Worm (Caenorhabditis elegans) whole organism, L3 larva: Measurements from ENCODE around the gene phf-33.

Experiments
- mml-1 ChIP-seq: fragments of 150-350 bp; sonication (generic microtip); optimal IDR thresholded peaks from 3 replicates; lab custom pipeline; 2014; ENCODE audit warnings: missing biosample characterization, missing genetic modification characterization
- snpc-4 ChIP-seq: fragments of 150-350 bp; optimal IDR thresholded peaks from 2 replicates; lab custom pipeline; 2014; ENCODE audit warnings: missing biosample characterization, missing genetic modification characterization
- ztf-11 ChIP-seq: fragments of 150-350 bp; optimal IDR thresholded peaks from 2 replicates; lab custom pipeline; 2014; ENCODE audit warnings: missing biosample characterization, missing genetic modification characterization
- ztf-4 ChIP-seq: fragments of 150-350 bp; optimal IDR thresholded peaks from 2 replicates; lab custom pipeline; 2014; ENCODE audit warnings: missing biosample characterization, missing genetic modification characterization

DNA sequence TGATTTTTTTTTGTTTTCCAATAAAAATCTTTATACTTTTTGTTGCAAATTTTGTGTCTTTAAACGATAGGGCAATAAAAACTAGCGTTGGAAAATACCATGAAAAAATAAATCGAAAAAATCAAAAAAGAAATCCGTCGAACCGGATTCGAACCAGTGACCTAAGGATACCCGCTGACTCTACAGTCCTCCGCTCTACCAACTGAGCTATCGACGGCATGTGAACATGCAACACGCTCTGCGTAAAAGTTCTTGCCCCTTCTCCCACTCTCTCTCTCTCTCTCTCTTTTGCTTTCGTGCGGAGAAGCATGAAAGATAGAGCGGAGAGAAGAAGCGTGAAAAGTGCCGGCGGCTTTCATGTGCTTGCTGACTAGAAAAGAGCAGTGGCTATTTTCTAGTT, 14.2 kb downstream of the phf-33 start:
- no peak for TF ChIP-seq ztf-11
- TF ChIP-seq ztf-4 (tag; lab: Kevin White, UChicago), result no peak
- no peak for TF ChIP-seq snpc-4 (tag; lab: Kevin White, UChicago)
- no peak for TF ChIP-seq mml-1
